Fruit fly (Drosophila melanogaster): Measurements from ENCODE around the gene CG42788.

Gene CG42788

dm6 chr3R:15087606-15088193 lies 44.0 kb downstream of the CG42788 start (continued):
- TF ChIP-seq cwo (GFP tag; optimal IDR thresholded peaks at IDR 0.05) (peak; percentile 53), Med (GFP tag) (peak; percentile 98), CG8290 (GFP tag; optimal IDR thresholded peaks at IDR 0.05) (peak; percentile 68), CG8290 (tag; optimal IDR thresholded peaks at IDR 0.05) (peak in 1 of 2 experiments; percentile 86), CG4282 (GFP tag; optimal IDR thresholded peaks at IDR 0.05) (peak; percentile 79), CG10147 (GFP tag; optimal IDR thresholded peaks at IDR 0.05) (peak; percentile 75), Elba2 (GFP tag; optimal IDR thresholded peaks at IDR 0.05) (no peak), sim (GFP tag; IDR thresholded peaks at IDR 0.05) (0 out of 2 replicates have a peak, but pooled peaks have one; percentile 38), CG16813 (GFP tag; IDR thresholded peaks at IDR 0.05; ENCODE audit: partially characterized antibody) (no peak), ems (GFP tag; optimal IDR thresholded peaks at IDR 0.05) (peak; percentile 87), fru (optimal IDR thresholded peaks at IDR 0.05) (no peak), vvl (GFP tag; IDR thresholded peaks at IDR 0.05) (peak; percentile 93), CG12391 (tag; optimal IDR thresholded peaks at IDR 0.05) (peak; percentile 77), bab2 (GFP tag; optimal IDR thresholded peaks at IDR 0.05) (peak; percentile 85), CG9215 (GFP tag; IDR thresholded peaks at IDR 0.05) (peak; percentile 57; the same call in 1 of the 2 replicates), bsh (GFP tag; optimal IDR thresholded peaks at IDR 0.05) (peak in 1 of 2 experiments; percentile 81), crol (GFP tag; IDR thresholded peaks at IDR 0.05) (no peak), unc-4 (GFP tag; IDR thresholded peaks at IDR 0.05; ENCODE audit: partially characterized antibody) (no peak), H2.0 (GFP tag; IDR thresholded peaks at IDR 0.05) (peak; percentile 92), CG43689 (GFP tag; IDR thresholded peaks at IDR 0.05) (peak; percentile 79), CG17568 (GFP tag; optimal IDR thresholded peaks at IDR 0.05) (peak; percentile 62), CG12744 (GFP tag; optimal IDR thresholded peaks at IDR 0.05) (peak; percentile 57), CG3065 (GFP tag; optimal IDR thresholded peaks at IDR 0.05) (peak; percentile 45), CG1233 (GFP tag; optimal IDR thresholded peaks at IDR 0.05) (peak; percentile 68), CG10366 (GFP tag; IDR thresholded peaks at IDR 0.05) (peak; percentile 94), Adf1 (GFP tag; IDR thresholded peaks at IDR 0.05) (peak; percentile 68), lilli (GFP tag; optimal IDR thresholded peaks at IDR 0.05) (peak; percentile 78), Aef1 (GFP tag; IDR thresholded peaks at IDR 0.05) (peak; percentile 93), Dll (GFP tag; IDR thresholded peaks at IDR 0.05; ENCODE audit: partially characterized antibody) (no peak), abd-A (tag; optimal IDR thresholded peaks at IDR 0.05) (no peak), CG1602 (GFP tag; optimal IDR thresholded peaks at IDR 0.05) (peak; percentile 76), CG8765 (GFP tag; IDR thresholded peaks at IDR 0.05) (peak; percentile 12; the same call in 1 of the 2 replicates), CG7745 (tag; optimal IDR thresholded peaks at IDR 0.05) (no peak), CG8924 (tag; optimal IDR thresholded peaks at IDR 0.05) (peak; percentile 82), CG7271 (tag; optimal IDR thresholded peaks at IDR 0.05) (peak; percentile 28), kah (GFP tag; optimal IDR thresholded peaks at IDR 0.05) (peak; percentile 68), nom (GFP tag; optimal IDR thresholded peaks at IDR 0.05) (no peak), esg (GFP tag; conservative IDR thresholded peaks at IDR 0.05) (peak; percentile 88), mirr (GFP tag; optimal IDR thresholded peaks at IDR 0.05) (no peak), CG17612 (GFP tag; IDR thresholded peaks at IDR 0.05) (peak; percentile 68), Drgx (GFP tag; IDR thresholded peaks at IDR 0.05) (peak; percentile 43; the same call in 1 of the 2 replicates), CG14965 (GFP tag; optimal IDR thresholded peaks at IDR 0.05; ENCODE audit: borderline replicate concordance) (peak; percentile 29), fu2 (GFP tag; optimal IDR thresholded peaks at IDR 0.05) (peak; percentile 79), CG15269 (tag; optimal IDR thresholded peaks at IDR 0.05) (peak; percentile 90), fd3F (GFP tag; optimal IDR thresholded peaks at IDR 0.05) (peak; percentile 82), her (GFP tag; optimal IDR thresholded peaks at IDR 0.05) (peak; percentile 91), Nf-YC (tag; optimal IDR thresholded peaks at IDR 0.05) (peak; percentile 47), hb (GFP tag; IDR thresholded peaks at IDR 0.05; ENCODE audit: partially characterized antibody) (no peak), pb (GFP tag; optimal IDR thresholded peaks at IDR 0.05) (peak; percentile 92), zen (tag; optimal IDR thresholded peaks at IDR 0.05) (peak; percentile 59)
